Worm (Caenorhabditis elegans) whole organism, L2 larva: ENCODE data around the gene gmap-2.

ENCODE experiments used
- C34F6.9 ChIP-seq: fragments of 150-350 bp; optimal IDR thresholded peaks from 2 replicates; lab custom pipeline; 2014; ENCODE audit warnings: missing biosample characterization, missing genetic modification characterization
- F13H6.1 ChIP-seq: sonication (generic microtip); optimal IDR thresholded peaks from 2 replicates; lab custom pipeline; 2016; ENCODE audit warnings: missing genetic modification characterization, missing compliant biosample characterization
- R02D3.7 ChIP-seq: fragments of 150-350 bp; optimal IDR thresholded peaks from 2 replicates; lab custom pipeline; 2014; ENCODE audit warnings: missing biosample characterization, missing genetic modification characterization
- Y55F3AM.14 ChIP-seq: fragments of 200-800 bp; sonication (Bioruptor generic); optimal IDR thresholded peaks from 2 replicates; lab custom pipeline; 2018; ENCODE audit warnings: mild to moderate bottlenecking, missing genetic modification characterization, missing compliant biosample characterization
- ZK546.5 ChIP-seq: sonication (generic microtip); optimal IDR thresholded peaks from 2 replicates; lab custom pipeline; 2017; ENCODE audit warnings: missing biosample characterization, missing genetic modification characterization
- ama-1 ChIP-seq: fragments of 150-350 bp; optimal IDR thresholded peaks from 2 replicates; lab custom pipeline; 2018; ENCODE audit warnings: inconsistent platforms
- blmp-1 ChIP-seq: sonication (generic microtip); optimal IDR thresholded peaks from 2 replicates; lab custom pipeline; 2017; ENCODE audit warnings: missing genetic modification characterization, mild to moderate bottlenecking, missing compliant biosample characterization, antibody characterized with exemption, moderate library complexity; ENCODE audit not compliant: insufficient read depth
- ceh-16 ChIP-seq: fragments of 150-350 bp; optimal IDR thresholded peaks from 2 replicates; lab custom pipeline; 2014; ENCODE audit warnings: missing biosample characterization, missing genetic modification characterization
- ceh-82 ChIP-seq: fragments of 150-350 bp; optimal IDR thresholded peaks from 2 replicates; lab custom pipeline; 2014; ENCODE audit warnings: missing biosample characterization, missing genetic modification characterization
- crh-2 ChIP-seq: sonication (generic microtip); optimal IDR thresholded peaks from 2 replicates; lab custom pipeline; 2017; ENCODE audit warnings: missing biosample characterization, missing genetic modification characterization
- egl-27 ChIP-seq: sonication (generic microtip); optimal IDR thresholded peaks from 3 replicates; lab custom pipeline; 2017; ENCODE audit warnings: missing biosample characterization, missing genetic modification reagents, missing genetic modification characterization
- elt-1 ChIP-seq: fragments of 150-350 bp; optimal IDR thresholded peaks from 2 replicates; lab custom pipeline; 2014; ENCODE audit warnings: missing biosample characterization, missing genetic modification characterization
- elt-3 ChIP-seq: sonication (generic microtip); optimal IDR thresholded peaks from 2 replicates; lab custom pipeline; 2017; ENCODE audit warnings: missing biosample characterization, missing genetic modification characterization
- fos-1 ChIP-seq: fragments of 150-350 bp; optimal IDR thresholded peaks from 2 replicates; lab custom pipeline; 2014; ENCODE audit warnings: missing biosample characterization, missing genetic modification characterization
- lin-11 ChIP-seq: fragments of 150-350 bp; sonication (generic microtip); optimal IDR thresholded peaks from 2 replicates; lab custom pipeline; 2014; ENCODE audit warnings: missing biosample characterization, missing genetic modification characterization, inconsistent platforms, mixed read lengths
- lin-13 ChIP-seq: fragments of 150-350 bp; optimal IDR thresholded peaks from 2 replicates; lab custom pipeline; 2014; ENCODE audit warnings: missing biosample characterization, missing genetic modification reagents, missing genetic modification characterization
- lsy-2 ChIP-seq, 2 experiments: fragments of 150-350 bp in 1 of 2; sonication (generic microtip) in 1 of 2; optimal IDR thresholded peaks; 2 replicates each; lab custom pipeline; 2014 to 2017; ENCODE audit warnings: missing biosample characterization in 2 of 2, missing genetic modification characterization in 2 of 2
- mbf-1 ChIP-seq: sonication (generic microtip); optimal IDR thresholded peaks from 2 replicates; lab custom pipeline; 2017; ENCODE audit warnings: missing biosample characterization, missing genetic modification characterization
- nhr-11 ChIP-seq: fragments of 150-350 bp; optimal IDR thresholded peaks from 2 replicates; lab custom pipeline; 2014; ENCODE audit warnings: missing biosample characterization, missing genetic modification characterization
- nhr-12 ChIP-seq: fragments of 150-350 bp; optimal IDR thresholded peaks from 2 replicates; lab custom pipeline; 2014; ENCODE audit warnings: missing biosample characterization, missing genetic modification characterization
- nhr-129 ChIP-seq: fragments of 150-350 bp; optimal IDR thresholded peaks from 2 replicates; lab custom pipeline; 2014; ENCODE audit warnings: missing biosample characterization, missing genetic modification characterization
- nhr-21 ChIP-seq: fragments of 150-350 bp; optimal IDR thresholded peaks from 2 replicates; lab custom pipeline; 2014; ENCODE audit warnings: missing biosample characterization, missing genetic modification characterization
- nhr-237 ChIP-seq: fragments of 150-350 bp; optimal IDR thresholded peaks from 2 replicates; lab custom pipeline; 2014; ENCODE audit warnings: missing biosample characterization, missing genetic modification characterization
- nhr-25 ChIP-seq: fragments of 150-350 bp; sonication (generic microtip); optimal IDR thresholded peaks from 3 replicates; lab custom pipeline; 2014; ENCODE audit warnings: missing biosample characterization, missing genetic modification characterization
- nhr-77 ChIP-seq: fragments of 150-350 bp; optimal IDR thresholded peaks from 2 replicates; lab custom pipeline; 2014; ENCODE audit warnings: missing biosample characterization, missing genetic modification characterization
- peb-1 ChIP-seq: fragments of 150-350 bp; optimal IDR thresholded peaks from 2 replicates; lab custom pipeline; 2014; ENCODE audit warnings: missing biosample characterization, missing genetic modification characterization
- sem-4 ChIP-seq: fragments of 150-350 bp; optimal IDR thresholded peaks from 2 replicates; lab custom pipeline; 2014; ENCODE audit warnings: missing biosample characterization, missing genetic modification reagents, missing genetic modification characterization
- skn-1 ChIP-seq: sonication (generic microtip); optimal IDR thresholded peaks from 2 replicates; lab custom pipeline; 2017; ENCODE audit warnings: missing biosample characterization, missing genetic modification characterization
- sma-9 ChIP-seq, 2 experiments: fragments of 150-350 bp in 1 of 2; sonication (generic microtip) in 1 of 2; optimal IDR thresholded peaks; 2 replicates each; lab custom pipeline; 2014 to 2016; ENCODE audit warnings: missing genetic modification characterization in 2 of 2, mild to moderate bottlenecking in 1 of 2, missing biosample characterization in 1 of 2, missing compliant biosample characterization in 1 of 2, missing genetic modification reagents in 1 of 2, moderate library complexity in 1 of 2
- snpc-4 ChIP-seq: fragments of 150-350 bp; optimal IDR thresholded peaks from 2 replicates; lab custom pipeline; 2014; ENCODE audit warnings: missing biosample characterization, missing genetic modification characterization
- unc-55 ChIP-seq: fragments of 150-350 bp; sonication (generic microtip); optimal IDR thresholded peaks from 3 replicates; lab custom pipeline; 2014; ENCODE audit warnings: missing biosample characterization, missing genetic modification reagents, missing genetic modification characterization
- zag-1 ChIP-seq: fragments of 150-350 bp; optimal IDR thresholded peaks from 2 replicates; lab custom pipeline; 2014; ENCODE audit warnings: missing biosample characterization, missing genetic modification characterization
- ztf-1 ChIP-seq: fragments of 200-800 bp; sonication (Bioruptor generic); conservative IDR thresholded peaks from 2 replicates; pipeline ENCODE4 v1.3.6; 2022; ENCODE audit warnings: missing genetic modification characterization, missing compliant biosample characterization
- ztf-11 ChIP-seq: sonication (generic microtip); optimal IDR thresholded peaks from 2 replicates; lab custom pipeline; 2017; ENCODE audit warnings: missing biosample characterization, missing genetic modification characterization
- ztf-4 ChIP-seq: fragments of 150-350 bp; optimal IDR thresholded peaks from 2 replicates; lab custom pipeline; 2014; ENCODE audit warnings: missing biosample characterization, missing genetic modification characterization

The gmap-2 gene

ce11 chrX:12911235-12911634, 31.8 kb downstream of the gmap-2 start (continued):
- TF ChIP-seq nhr-25 (no peak), Y55F3AM.14 (GFP tag; lab: Kevin White, UChicago) (no peak), ZK546.5 (tag; lab: Kevin White, UChicago) (no peak), blmp-1 (tag; lab: Kevin White, UChicago) (no peak), C34F6.9 (tag; lab: Kevin White, UChicago) (peak; percentile 48), zag-1 (tag; lab: Kevin White, UChicago) (no peak), nhr-21 (no peak), nhr-237 (no peak)
- TF ChIP-seq, all 48 proteins: peak for 7

- TF ChIP-seq nhr-237: no peak
- no peak for TF ChIP-seq blmp-1 (tag; lab: Kevin White, UChicago)
- TF ChIP-seq sem-4 (tag; lab: Kevin White, UChicago): no peak
- no peak for TF ChIP-seq snpc-4 (tag; lab: Kevin White, UChicago)
- TF ChIP-seq R02D3.7: no peak
Observed at ce11 chrX:12909910-12910309, 33.2 kb downstream of the gmap-2 start.

ce11 chrX:12908715-12909114, 34.4 kb downstream of the gmap-2 start:
- TF ChIP-seq crh-2 (tag; lab: Kevin White, UChicago) (no peak), fos-1 (tag; lab: Kevin White, UChicago) (no peak), nhr-237 (no peak), ceh-16 (tag; lab: Kevin White, UChicago) (no peak), skn-1 (tag; lab: Kevin White, UChicago) (no peak), nhr-77 (tag; lab: Kevin White, UChicago) (no peak), ztf-4 (tag; lab: Kevin White, UChicago) (no peak)

- TF ChIP-seq blmp-1 (tag; lab: Kevin White, UChicago): peak; percentile 36
- peak; percentile 22 for TF ChIP-seq crh-2 (tag; lab: Kevin White, UChicago)
- TF ChIP-seq mbf-1: no peak
Observed at ce11 chrX:12907502-12907901, 35.6 kb downstream of the gmap-2 start, which contains the start of gene pqn-18. TSS of gene pqn-18 (plus strand) at chrX:12907832.

- TF ChIP-seq egl-27 (tag; lab: Kevin White, UChicago) (peak; percentile 0), ztf-1 (no peak), nhr-12 (tag; lab: Kevin White, UChicago) (no peak), elt-1 (no peak), unc-55 (GFP tag; lab: Kevin White, UChicago) (peak; percentile 9), ceh-82 (tag; lab: Kevin White, UChicago) (no peak), zag-1 (tag; lab: Kevin White, UChicago) (peak; percentile 32), C34F6.9 (tag; lab: Kevin White, UChicago) (peak; percentile 15), sem-4 (tag; lab: Kevin White, UChicago) (peak; percentile 21)
- TF ChIP-seq, all 48 proteins: peak for 5
Observed at ce11 chrX:12903810-12904209, 39.3 kb downstream of the gmap-2 start.

- TF ChIP-seq sem-4 (tag; lab: Kevin White, UChicago) (no peak), unc-55 (GFP tag; lab: Kevin White, UChicago) (peak; percentile 34), nhr-11 (no peak), C34F6.9 (tag; lab: Kevin White, UChicago) (peak; percentile 10)
Observed at ce11 chrX:12902057-12902652, 40.9 kb downstream of the gmap-2 start.

ce11 chrX:12899140-12899888, 43.8 kb downstream of the gmap-2 start:
- TF ChIP-seq unc-55 (GFP tag; lab: Kevin White, UChicago) (peak; percentile 76), nhr-129 (tag; lab: Kevin White, UChicago) (peak; percentile 68), sma-9 (GFP tag; optimal IDR thresholded peaks at IDR 0.05; lab: Kevin White, UChicago) (peak; percentile 47), sma-9 (tag; optimal IDR thresholded peaks at IDR 0.05; lab: Kevin White, UChicago) (no peak), snpc-4 (tag; lab: Kevin White, UChicago) (no peak), nhr-21 (peak; percentile 32), ama-1 (lab: Kevin White, UChicago) (no peak), sem-4 (tag; lab: Kevin White, UChicago) (no peak), lin-13 (no peak), nhr-25 (peak; percentile 0), peb-1 (tag; lab: Kevin White, UChicago) (no peak), lsy-2 (tag; optimal IDR thresholded peaks at IDR 0.05; lab: Kevin White, UChicago) (peak in 1 of 2 experiments; percentile 30), C34F6.9 (tag; lab: Kevin White, UChicago) (peak; percentile 42), lin-11 (tag; lab: Kevin White, UChicago) (no peak), blmp-1 (tag; lab: Kevin White, UChicago) (no peak), ztf-11 (no peak), elt-3 (tag; lab: Kevin White, UChicago) (no peak), F13H6.1 (tag; lab: Kevin White, UChicago) (peak; percentile 12)
